Worm (Caenorhabditis elegans) whole organism, L3 larva: ENCODE results near the gene nhr-120.

Source experiments
- R02D3.7 ChIP-seq: fragments of 150-350 bp; optimal IDR thresholded peaks from 2 replicates; lab custom pipeline; 2014; ENCODE audit warnings: missing biosample characterization, missing genetic modification characterization
- ZK546.5 ChIP-seq: sonication (generic microtip); optimal IDR thresholded peaks from 2 replicates; lab custom pipeline; 2017; ENCODE audit warnings: missing biosample characterization, missing genetic modification characterization
- ama-1 ChIP-seq: fragments of 150-350 bp; optimal IDR thresholded peaks from 2 replicates; lab custom pipeline; 2018
- ceh-28 ChIP-seq: fragments of 150-350 bp; optimal IDR thresholded peaks from 2 replicates; lab custom pipeline; 2014; ENCODE audit warnings: missing biosample characterization, missing genetic modification reagents, missing genetic modification characterization
- ceh-82 ChIP-seq: fragments of 150-350 bp; optimal IDR thresholded peaks from 2 replicates; lab custom pipeline; 2014; ENCODE audit warnings: missing biosample characterization, missing genetic modification characterization
- egl-27 ChIP-seq: sonication (generic microtip); optimal IDR thresholded peaks from 4 replicates; lab custom pipeline; 2017; ENCODE audit warnings: missing biosample characterization, missing genetic modification reagents, missing genetic modification characterization
- egl-5 ChIP-seq: fragments of 150-350 bp; optimal IDR thresholded peaks from 2 replicates; lab custom pipeline; 2017; ENCODE audit warnings: missing biosample characterization, missing genetic modification reagents, missing genetic modification characterization, inconsistent platforms
- elt-1 ChIP-seq: fragments of 150-350 bp; optimal IDR thresholded peaks from 2 replicates; lab custom pipeline; 2014; ENCODE audit warnings: missing biosample characterization, missing genetic modification characterization
- elt-3 ChIP-seq, 3 experiments: fragments of 150-350 bp in 1 of 3; sonication (generic microtip) in 2 of 3; optimal IDR thresholded peaks; 2 replicates in 2 of 3; 4 replicates in 1 of 3; lab custom pipeline; 2014 to 2017; ENCODE audit warnings: missing biosample characterization in 3 of 3, missing genetic modification characterization in 3 of 3
- fkh-10 ChIP-seq: sonication (generic microtip); optimal IDR thresholded peaks from 2 replicates; lab custom pipeline; 2017; ENCODE audit warnings: missing biosample characterization, missing genetic modification reagents, missing genetic modification characterization
- fkh-2 ChIP-seq: fragments of 150-350 bp; optimal IDR thresholded peaks from 2 replicates; lab custom pipeline; 2014; ENCODE audit warnings: missing biosample characterization, missing genetic modification reagents, missing genetic modification characterization
- fos-1 ChIP-seq: fragments of 150-350 bp; optimal IDR thresholded peaks from 2 replicates; lab custom pipeline; 2014; ENCODE audit warnings: missing biosample characterization, missing genetic modification characterization
- lin-39 ChIP-seq: fragments of 150-350 bp; optimal IDR thresholded peaks from 2 replicates; lab custom pipeline; 2018; ENCODE audit warnings: missing biosample characterization, missing genetic modification reagents, missing genetic modification characterization
- lsy-12 ChIP-seq: sonication (generic microtip); optimal IDR thresholded peaks from 2 replicates; lab custom pipeline; 2016; ENCODE audit warnings: mild to moderate bottlenecking, missing genetic modification characterization, missing compliant biosample characterization
- mdl-1 ChIP-seq: fragments of 150-350 bp; optimal IDR thresholded peaks from 2 replicates; lab custom pipeline; 2014; ENCODE audit warnings: missing biosample characterization, missing genetic modification characterization
- mml-1 ChIP-seq: fragments of 150-350 bp; sonication (generic microtip); optimal IDR thresholded peaks from 3 replicates; lab custom pipeline; 2014; ENCODE audit warnings: missing biosample characterization, missing genetic modification characterization
- nfya-1 ChIP-seq: sonication (generic microtip); optimal IDR thresholded peaks from 2 replicates; lab custom pipeline; 2017; ENCODE audit warnings: missing genetic modification characterization, mild to moderate bottlenecking, missing compliant biosample characterization, antibody characterized with exemption, moderate library complexity; ENCODE audit not compliant: insufficient read depth
- nhr-11 ChIP-seq: fragments of 150-350 bp; optimal IDR thresholded peaks from 2 replicates; lab custom pipeline; 2014; ENCODE audit warnings: missing biosample characterization, missing genetic modification characterization
- nhr-12 ChIP-seq: fragments of 150-350 bp; optimal IDR thresholded peaks from 2 replicates; lab custom pipeline; 2014; ENCODE audit warnings: missing biosample characterization, missing genetic modification characterization
- nhr-237 ChIP-seq: fragments of 150-350 bp; optimal IDR thresholded peaks from 2 replicates; lab custom pipeline; 2014; ENCODE audit warnings: missing biosample characterization, missing genetic modification characterization
- nhr-25 ChIP-seq: sonication (generic microtip); optimal IDR thresholded peaks from 2 replicates; lab custom pipeline; 2017; ENCODE audit warnings: missing biosample characterization, missing genetic modification characterization
- nhr-28 ChIP-seq: fragments of 150-350 bp; optimal IDR thresholded peaks from 2 replicates; lab custom pipeline; 2014; ENCODE audit warnings: missing biosample characterization, missing genetic modification characterization
- nhr-43 ChIP-seq: sonication (generic microtip); optimal IDR thresholded peaks from 2 replicates; lab custom pipeline; 2016; ENCODE audit warnings: mild to moderate bottlenecking, missing genetic modification characterization, missing compliant biosample characterization; ENCODE audit not compliant: poor library complexity, severe bottlenecking
- nhr-76 ChIP-seq: fragments of 150-350 bp; sonication (generic microtip); optimal IDR thresholded peaks from 5 replicates; lab custom pipeline; 2014; ENCODE audit warnings: missing biosample characterization, missing genetic modification characterization
- pha-4 ChIP-seq: fragments of 150-350 bp; optimal IDR thresholded peaks from 2 replicates; lab custom pipeline; 2014; ENCODE audit warnings: missing biosample characterization, missing genetic modification reagents, missing genetic modification characterization
- skn-1 ChIP-seq: fragments of 150-350 bp; optimal IDR thresholded peaks from 2 replicates; lab custom pipeline; 2014; ENCODE audit warnings: missing biosample characterization, missing genetic modification characterization
- snpc-4 ChIP-seq: fragments of 150-350 bp; optimal IDR thresholded peaks from 2 replicates; lab custom pipeline; 2014; ENCODE audit warnings: missing biosample characterization, missing genetic modification characterization
- tbx-2 ChIP-seq: sonication (generic microtip); optimal IDR thresholded peaks from 2 replicates; lab custom pipeline; 2016; ENCODE audit warnings: mild to moderate bottlenecking, missing genetic modification characterization, missing compliant biosample characterization
- unc-39 ChIP-seq: sonication (generic microtip); optimal IDR thresholded peaks from 4 replicates; lab custom pipeline; 2017; ENCODE audit warnings: missing biosample characterization, missing genetic modification characterization
- unc-62 ChIP-seq: fragments of 150-350 bp; sonication (generic microtip); optimal IDR thresholded peaks from 4 replicates; lab custom pipeline; 2014; ENCODE audit warnings: missing biosample characterization, missing genetic modification reagents, missing genetic modification characterization
- ztf-11 ChIP-seq: fragments of 150-350 bp; optimal IDR thresholded peaks from 2 replicates; lab custom pipeline; 2014; ENCODE audit warnings: missing biosample characterization, missing genetic modification characterization

The nhr-120 gene

DNA sequence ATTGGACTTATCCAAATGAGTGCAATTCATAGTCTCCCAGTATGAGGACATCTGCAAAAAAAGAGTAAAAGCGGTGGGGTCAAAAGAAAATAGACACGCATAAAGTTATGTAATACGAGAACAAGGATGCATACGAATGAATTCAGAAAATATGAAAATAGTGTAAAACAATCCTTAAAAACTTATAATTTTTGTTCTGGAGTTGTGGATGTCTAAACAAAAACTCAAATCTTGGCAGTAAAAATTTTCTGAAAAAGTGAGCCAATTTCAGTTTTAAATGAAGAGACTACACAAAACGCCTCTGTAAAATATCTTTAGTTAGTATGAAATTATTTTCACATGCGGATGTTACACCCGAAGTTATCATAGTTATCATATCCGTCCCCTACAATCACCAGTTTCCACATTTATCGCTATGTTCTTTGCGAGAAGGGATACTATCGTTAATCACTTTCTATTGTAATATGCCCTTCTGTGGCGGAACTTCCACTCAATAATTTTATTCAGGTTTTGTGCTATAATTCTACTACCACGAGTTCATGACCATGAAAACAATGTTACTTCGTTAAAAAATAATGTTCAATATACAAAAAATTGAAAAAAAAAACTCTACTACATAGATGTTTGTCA lies at the start of gene nhr-120:
TSS of gene nhr-120 (minus strand) at position 51 of the 630 bp plus-strand sequence.
- TF ChIP-seq nhr-237 (no peak), nhr-25 (tag; lab: Kevin White, UChicago) (peak; percentile 17)

DNA sequence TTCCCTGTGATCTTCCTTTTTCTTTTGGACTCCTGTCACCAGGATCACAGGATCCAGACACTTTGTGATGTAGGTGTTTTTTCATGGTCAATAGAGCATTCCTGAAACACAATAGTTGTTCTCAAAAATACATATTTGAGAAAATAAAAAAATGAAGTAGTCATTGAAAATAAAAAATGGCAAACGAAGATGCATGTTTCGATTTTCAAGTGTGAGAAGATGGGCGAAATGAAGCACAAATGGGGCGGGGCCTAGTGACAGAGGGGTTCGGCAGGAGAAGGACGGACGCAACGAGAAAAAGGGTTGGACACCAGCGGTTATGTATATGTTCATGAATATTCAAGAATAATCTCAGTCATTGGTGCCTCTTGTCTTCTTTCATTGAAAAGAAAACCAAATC lies 49.6 kb upstream of the nhr-120 start, which contains the start of gene F38B6.6:
TSS of gene F38B6.6 (minus strand) at position 101 of the 400 bp plus-strand sequence.
- no peak for TF ChIP-seq fos-1 (tag; lab: Kevin White, UChicago)
- no peak for TF ChIP-seq mml-1 (tag; lab: Kevin White, UChicago)
- TF ChIP-seq ceh-28 (tag; lab: Kevin White, UChicago): no peak

ce11 chrX:6688953-6689562 lies 48.6 kb upstream of the nhr-120 start:
- TF ChIP-seq skn-1: no peak
- TF ChIP-seq ztf-11: no peak
- no peak for TF ChIP-seq egl-5
- peak; percentile 20 for TF ChIP-seq lin-39
- TF ChIP-seq fkh-10 (GFP tag; lab: Kevin White, UChicago): no peak
- peak; percentile 32 for TF ChIP-seq unc-62 (GFP tag; lab: Kevin White, UChicago)
- TF ChIP-seq elt-1 (tag; lab: Kevin White, UChicago): peak; percentile 94
- no peak for TF ChIP-seq ama-1 (lab: Kevin White, UChicago)

DNA sequence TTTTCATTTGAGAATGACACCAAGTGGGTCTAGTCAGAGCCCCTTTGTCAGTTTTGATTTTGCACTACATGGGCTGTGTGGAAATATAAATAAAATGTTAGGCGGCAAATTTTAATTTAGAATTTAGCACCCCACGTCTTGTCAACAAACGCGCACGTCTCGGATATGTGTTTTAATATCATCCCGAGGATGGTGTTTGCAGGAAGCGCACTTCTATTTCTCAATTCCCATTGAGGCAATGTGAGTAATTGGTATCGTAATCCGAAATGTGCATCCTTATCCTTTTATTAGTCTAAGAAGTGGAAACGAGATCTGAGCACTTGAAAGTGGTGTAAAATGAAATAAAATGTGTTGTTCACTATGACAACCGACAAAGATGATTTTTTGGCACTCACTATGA lies 47.3 kb upstream of the nhr-120 start:
- TF ChIP-seq fkh-2 (tag; lab: Kevin White, UChicago) (no peak), lsy-12 (tag; lab: Kevin White, UChicago) (no peak), mml-1 (tag; lab: Kevin White, UChicago) (no peak), ceh-28 (tag; lab: Kevin White, UChicago) (no peak), R02D3.7 (no peak), ceh-82 (tag; lab: Kevin White, UChicago) (no peak), pha-4 (tag; lab: Kevin White, UChicago) (no peak), mdl-1 (tag; lab: Kevin White, UChicago) (no peak)

- TF ChIP-seq tbx-2 (tag; lab: Kevin White, UChicago) (no peak), nhr-28 (tag; lab: Kevin White, UChicago) (no peak), lin-39 (peak; percentile 52), unc-62 (GFP tag; lab: Kevin White, UChicago) (no peak)
- TF ChIP-seq, all 47 proteins: peak for 1
These were observed 46.9 kb upstream of the nhr-120 start for ce11 chrX:6687345-6687744.

DNA sequence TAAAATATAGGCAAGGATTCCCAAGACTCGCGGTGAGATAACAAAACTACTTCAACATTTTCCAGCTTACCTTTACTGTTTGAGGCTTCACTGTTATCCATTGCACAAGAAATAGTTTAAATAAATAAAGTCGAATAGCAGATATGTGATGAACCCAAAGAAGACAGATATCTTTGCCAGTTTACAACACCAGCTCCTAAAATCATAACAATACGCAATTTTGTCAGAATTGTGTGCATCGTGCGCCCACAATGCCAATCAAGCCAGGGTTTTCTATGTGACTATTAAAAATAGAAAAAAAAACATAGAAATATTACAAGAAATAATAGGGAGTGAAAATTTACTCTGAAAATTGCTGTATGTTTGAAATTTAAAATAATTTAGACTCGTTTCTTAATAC lies 42.3 kb upstream of the nhr-120 start, which contains the start of gene F38B6.8:
TSS of gene F38B6.8 (minus strand) at position 101 of the 400 bp plus-strand sequence.
- TF ChIP-seq ceh-82 (tag; lab: Kevin White, UChicago): no peak
- TF ChIP-seq nhr-43 (tag; lab: Kevin White, UChicago): no peak
- no peak for TF ChIP-seq nfya-1 (tag; lab: Kevin White, UChicago)
- TF ChIP-seq lin-39: no peak
- no peak for TF ChIP-seq snpc-4
- TF ChIP-seq nhr-28 (tag; lab: Kevin White, UChicago): no peak
- TF ChIP-seq egl-27 (tag; lab: Kevin White, UChicago): no peak
- TF ChIP-seq unc-39 (tag; lab: Kevin White, UChicago): no peak
- TF ChIP-seq nhr-11: no peak
- no peak for TF ChIP-seq elt-3 (tag; optimal IDR thresholded peaks at IDR 0.05; lab: Kevin White, UChicago)
- no peak for TF ChIP-seq ama-1 (lab: Kevin White, UChicago)
- no peak for TF ChIP-seq nhr-76
- TF ChIP-seq elt-1 (tag; lab: Kevin White, UChicago): no peak
- no peak for TF ChIP-seq ZK546.5 (tag; lab: Kevin White, UChicago)
- no peak for TF ChIP-seq nhr-12 (tag; lab: Kevin White, UChicago)
